Fruit fly (Drosophila melanogaster) whole organism, embryonic: ENCODE measurements around the gene Gem2.

Experiments used
- ATbp ChIP-seq: fragments of 200-800 bp; sonication (Bioruptor generic); optimal IDR thresholded peaks from 2 replicates; lab custom pipeline; 2017; ENCODE audit warnings: missing biosample characterization, mild to moderate bottlenecking, missing genetic modification characterization, missing genetic modification reagents
- CG10209 ChIP-seq: fragments of 200-800 bp; sonication (Bioruptor generic); optimal IDR thresholded peaks from 3 replicates; lab custom pipeline; 2017; ENCODE audit warnings: missing biosample characterization, mild to moderate bottlenecking, missing genetic modification characterization, missing genetic modification reagents
- CG10959 ChIP-seq: fragments of 200-800 bp; sonication (Bioruptor generic); IDR thresholded peaks from 2 replicates; pipeline ENCODE4 v1.3.6; 2022; ENCODE audit warnings: missing biosample characterization, missing genetic modification characterization
- CG11247 ChIP-seq: fragments of 200-800 bp; sonication (Bioruptor generic); IDR thresholded peaks from 2 replicates; pipeline ENCODE4 v1.3.6; 2022; ENCODE audit warnings: missing biosample characterization, missing genetic modification characterization
- CG12659 ChIP-seq: fragments of 200-800 bp; sonication (Bioruptor generic); optimal IDR thresholded peaks from 3 replicates; lab custom pipeline; 2017; ENCODE audit warnings: mild to moderate bottlenecking, missing biosample characterization, missing genetic modification reagents, missing genetic modification characterization
- CG12769 ChIP-seq: fragments of 200-800 bp; sonication (Bioruptor generic); optimal IDR thresholded peaks from 2 replicates; lab custom pipeline; 2019; ENCODE audit warnings: missing biosample characterization, mild to moderate bottlenecking, missing genetic modification characterization, moderate library complexity
- CG13624 ChIP-seq: fragments of 200-800 bp; sonication (Bioruptor generic); optimal IDR thresholded peaks from 2 replicates; lab custom pipeline; 2016; ENCODE audit warnings: missing biosample characterization, missing genetic modification characterization
- CG15479 ChIP-seq: fragments of 200-800 bp; sonication (Bioruptor generic); optimal IDR thresholded peaks from 3 replicates; lab custom pipeline; 2019; ENCODE audit warnings: missing biosample characterization, mild to moderate bottlenecking, missing genetic modification characterization, moderate library complexity
- CG17612 ChIP-seq: fragments of 200-800 bp; sonication (Bioruptor generic); IDR thresholded peaks from 2 replicates; pipeline ENCODE4 v1.3.6; 2022; ENCODE audit warnings: missing biosample characterization, missing genetic modification characterization
- CG18262 ChIP-seq: fragments of 200-800 bp; optimal IDR thresholded peaks from 3 replicates; lab custom pipeline; 2019; ENCODE audit warnings: missing biosample characterization, mild to moderate bottlenecking, missing genetic modification characterization, moderate library complexity
- CG18764 ChIP-seq: fragments of 200-800 bp; sonication (Bioruptor generic); optimal IDR thresholded peaks from 3 replicates; lab custom pipeline; 2016; ENCODE audit warnings: missing biosample characterization, missing genetic modification characterization
- CG2116 ChIP-seq: fragments of 200-800 bp; sonication (Bioruptor generic); optimal IDR thresholded peaks from 3 replicates; lab custom pipeline; 2018; ENCODE audit warnings: missing biosample characterization, mild to moderate bottlenecking, missing genetic modification characterization
- CG2199 ChIP-seq: fragments of 200-800 bp; sonication (Bioruptor generic); IDR thresholded peaks from 3 replicates; pipeline ENCODE4 v1.3.6; 2022; ENCODE audit warnings: missing biosample characterization, missing genetic modification characterization
- CG2712 ChIP-seq: fragments of 200-800 bp; optimal IDR thresholded peaks from 3 replicates; lab custom pipeline; 2019; ENCODE audit warnings: missing biosample characterization, mild to moderate bottlenecking, missing genetic modification characterization, moderate library complexity
- CG31441 ChIP-seq: fragments of 200-800 bp; sonication (Bioruptor generic); IDR thresholded peaks from 2 replicates; pipeline ENCODE4 v1.3.6; 2022; ENCODE audit warnings: missing biosample characterization, missing genetic modification characterization
- CG4282 ChIP-seq: fragments of 200-800 bp; sonication (Bioruptor generic); optimal IDR thresholded peaks from 2 replicates; lab custom pipeline; 2016; ENCODE audit warnings: missing biosample characterization, missing genetic modification characterization
- CG4328 ChIP-seq: fragments of 200-800 bp; sonication (Bioruptor generic); optimal IDR thresholded peaks from 3 replicates; lab custom pipeline; 2017; ENCODE audit warnings: missing biosample characterization, missing genetic modification reagents, missing genetic modification characterization
- CG6272 ChIP-seq: fragments of 200-800 bp; sonication (Bioruptor generic); IDR thresholded peaks from 2 replicates; pipeline ENCODE4 v1.3.6; 2022; ENCODE audit warnings: missing biosample characterization, missing genetic modification characterization
- CG6654 ChIP-seq: fragments of 200-800 bp; sonication (Bioruptor generic); optimal IDR thresholded peaks from 2 replicates; lab custom pipeline; 2017; ENCODE audit warnings: missing biosample characterization, mild to moderate bottlenecking, missing genetic modification characterization
- CG6683 ChIP-seq: fragments of 200-800 bp; sonication (Bioruptor generic); optimal IDR thresholded peaks from 2 replicates; lab custom pipeline; 2017; ENCODE audit warnings: missing biosample characterization, mild to moderate bottlenecking, missing genetic modification characterization, missing genetic modification reagents
- CG7786 ChIP-seq: fragments of 200-800 bp; sonication (Bioruptor generic); optimal IDR thresholded peaks from 2 replicates; lab custom pipeline; 2016; ENCODE audit warnings: missing biosample characterization, missing genetic modification characterization
- CG7839 ChIP-seq: fragments of 200-800 bp; sonication (Bioruptor generic); optimal IDR thresholded peaks from 3 replicates; lab custom pipeline; 2018; ENCODE audit warnings: missing biosample characterization, mild to moderate bottlenecking, missing genetic modification characterization, moderate library complexity
- CG8089 ChIP-seq: fragments of 200-800 bp; sonication (Bioruptor generic); optimal IDR thresholded peaks from 3 replicates; lab custom pipeline; 2016; ENCODE audit warnings: missing biosample characterization, missing genetic modification characterization
- CG8359 ChIP-seq: fragments of 200-800 bp; sonication (Bioruptor generic); optimal IDR thresholded peaks from 2 replicates; lab custom pipeline; 2017; ENCODE audit warnings: missing biosample characterization, mild to moderate bottlenecking, missing genetic modification characterization, borderline replicate concordance
- CG8388 ChIP-seq: fragments of 200-800 bp; sonication (Bioruptor generic); optimal IDR thresholded peaks from 2 replicates; lab custom pipeline; 2019; ENCODE audit warnings: missing biosample characterization, mild to moderate bottlenecking, missing genetic modification characterization, moderate library complexity
- CG9609 ChIP-seq: fragments of 200-800 bp; sonication (Bioruptor generic); optimal IDR thresholded peaks from 3 replicates; lab custom pipeline; 2016; ENCODE audit warnings: missing biosample characterization, missing genetic modification characterization
- CG9817 ChIP-seq: fragments of 200-800 bp; sonication (Bioruptor generic); optimal IDR thresholded peaks from 2 replicates; lab custom pipeline; 2018; ENCODE audit warnings: missing biosample characterization, mild to moderate bottlenecking, missing genetic modification characterization, moderate library complexity
- Ets97D ChIP-seq: fragments of 200-800 bp; sonication (Bioruptor generic); optimal IDR thresholded peaks from 3 replicates; lab custom pipeline; 2016; ENCODE audit warnings: missing biosample characterization, missing genetic modification characterization
- HmgD ChIP-seq: fragments of 200-800 bp; sonication (Bioruptor generic); optimal IDR thresholded peaks from 3 replicates; lab custom pipeline; 2016; ENCODE audit warnings: missing biosample characterization, missing genetic modification characterization
- Hr78 ChIP-seq, 2 experiments: fragments of 200-800 bp in 1 of 2; fragments of >200 bp in 1 of 2; sonication (Bioruptor generic) in 1 of 2; optimal IDR thresholded peaks; 2 replicates each; lab custom pipeline; 2017 to 2019; ENCODE audit warnings: missing biosample characterization in 2 of 2, missing genetic modification characterization in 2 of 2, mild to moderate bottlenecking in 1 of 2, moderate library complexity in 1 of 2
- MESR4 ChIP-seq: fragments of 200-800 bp; sonication (Bioruptor generic); optimal IDR thresholded peaks from 2 replicates; lab custom pipeline; 2018; ENCODE audit warnings: missing biosample characterization, mild to moderate bottlenecking, missing genetic modification characterization, moderate library complexity
- NC2α ChIP-seq: fragments of 200-800 bp; sonication (Bioruptor generic); optimal IDR thresholded peaks from 2 replicates; lab custom pipeline; 2016; ENCODE audit warnings: missing biosample characterization, missing genetic modification characterization
- Nf-YC ChIP-seq: fragments of 200-800 bp; optimal IDR thresholded peaks from 3 replicates; lab custom pipeline; 2019; ENCODE audit warnings: missing biosample characterization, mild to moderate bottlenecking, missing genetic modification characterization, moderate library complexity
- Rx ChIP-seq: fragments of 200-800 bp; sonication (Bioruptor generic); IDR thresholded peaks from 2 replicates; pipeline ENCODE4 v1.3.6; 2022; ENCODE audit warnings: missing biosample characterization, missing genetic modification characterization
- Sox100B ChIP-seq: fragments of 200-800 bp; sonication (Bioruptor generic); optimal IDR thresholded peaks from 3 replicates; lab custom pipeline; 2018; ENCODE audit warnings: missing biosample characterization, mild to moderate bottlenecking, missing genetic modification characterization
- Sry-β ChIP-seq: fragments of 200-800 bp; sonication (Bioruptor generic); optimal IDR thresholded peaks from 2 replicates; lab custom pipeline; 2018; ENCODE audit warnings: missing biosample characterization, mild to moderate bottlenecking, missing genetic modification characterization, moderate library complexity
- al ChIP-seq: fragments of 200-800 bp; sonication (Bioruptor generic); IDR thresholded peaks from 2 replicates; pipeline ENCODE4 v1.3.6; 2022; ENCODE audit warnings: missing biosample characterization, missing genetic modification characterization
- ato ChIP-seq: fragments of 200-800 bp; sonication (Bioruptor generic); IDR thresholded peaks from 2 replicates; pipeline ENCODE4 v1.3.6; 2022; ENCODE audit warnings: missing biosample characterization, missing genetic modification characterization; ENCODE audit not compliant: partially characterized antibody
- crol ChIP-seq: fragments of 200-800 bp; sonication (Bioruptor generic); IDR thresholded peaks from 2 replicates; pipeline ENCODE4 v1.3.6; 2022; ENCODE audit warnings: missing biosample characterization, missing genetic modification characterization
- dimm ChIP-seq: fragments of 200-800 bp; sonication (Bioruptor generic); IDR thresholded peaks from 2 replicates; pipeline ENCODE4 v1.3.6; 2022; ENCODE audit warnings: missing biosample characterization, missing genetic modification characterization
- dm ChIP-seq: fragments of 200-800 bp; sonication (Bioruptor generic); optimal IDR thresholded peaks from 3 replicates; lab custom pipeline; 2016; ENCODE audit warnings: missing biosample characterization, missing genetic modification characterization
- fd102C ChIP-seq: fragments of 200-800 bp; sonication (Bioruptor generic); optimal IDR thresholded peaks from 2 replicates; lab custom pipeline; 2018; ENCODE audit warnings: missing biosample characterization, mild to moderate bottlenecking, missing genetic modification characterization, moderate library complexity
- fd3F ChIP-seq: fragments of 200-800 bp; sonication (Bioruptor generic); optimal IDR thresholded peaks from 2 replicates; lab custom pipeline; 2018; ENCODE audit warnings: missing biosample characterization, mild to moderate bottlenecking, missing genetic modification characterization, moderate library complexity
- fd96Cb ChIP-seq: fragments of 200-800 bp; sonication (Bioruptor generic); optimal IDR thresholded peaks from 2 replicates; lab custom pipeline; 2018; ENCODE audit warnings: missing biosample characterization, mild to moderate bottlenecking, missing genetic modification characterization, moderate library complexity
- hth ChIP-seq: fragments of >200 bp; optimal IDR thresholded peaks from 2 replicates; lab custom pipeline; 2017; ENCODE audit warnings: inconsistent platforms
- kni ChIP-seq: fragments of 200-800 bp; sonication (Bioruptor generic); optimal IDR thresholded peaks from 3 replicates; lab custom pipeline; 2017; ENCODE audit warnings: mild to moderate bottlenecking, missing biosample characterization, missing genetic modification reagents, missing genetic modification characterization
- onecut ChIP-seq: fragments of 200-800 bp; sonication (Bioruptor generic); IDR thresholded peaks from 2 replicates; pipeline ENCODE4 v1.3.6; 2022; ENCODE audit warnings: missing biosample characterization, missing genetic modification characterization
- pnt ChIP-seq: fragments of 200-800 bp; sonication (Bioruptor generic); optimal IDR thresholded peaks from 3 replicates; lab custom pipeline; 2016; ENCODE audit warnings: missing biosample characterization, missing genetic modification characterization
- psq ChIP-seq: fragments of 200-800 bp; sonication (Bioruptor generic); optimal IDR thresholded peaks from 2 replicates; lab custom pipeline; 2017; ENCODE audit warnings: missing biosample characterization, missing genetic modification characterization
- sens ChIP-seq: fragments of 200-800 bp; sonication (Bioruptor generic); peaks from one replicate; lab custom pipeline; 2016; ENCODE audit warnings: missing biosample characterization, missing genetic modification characterization
- slou ChIP-seq: fragments of 200-800 bp; sonication (Bioruptor generic); optimal IDR thresholded peaks from 3 replicates; lab custom pipeline; 2016; ENCODE audit warnings: missing biosample characterization, missing genetic modification characterization
- so ChIP-seq: fragments of 200-800 bp; sonication (Bioruptor generic); IDR thresholded peaks from 3 replicates; pipeline ENCODE4 v1.3.6; 2022; ENCODE audit warnings: missing biosample characterization, missing genetic modification characterization

Gem2 gene

DNA sequence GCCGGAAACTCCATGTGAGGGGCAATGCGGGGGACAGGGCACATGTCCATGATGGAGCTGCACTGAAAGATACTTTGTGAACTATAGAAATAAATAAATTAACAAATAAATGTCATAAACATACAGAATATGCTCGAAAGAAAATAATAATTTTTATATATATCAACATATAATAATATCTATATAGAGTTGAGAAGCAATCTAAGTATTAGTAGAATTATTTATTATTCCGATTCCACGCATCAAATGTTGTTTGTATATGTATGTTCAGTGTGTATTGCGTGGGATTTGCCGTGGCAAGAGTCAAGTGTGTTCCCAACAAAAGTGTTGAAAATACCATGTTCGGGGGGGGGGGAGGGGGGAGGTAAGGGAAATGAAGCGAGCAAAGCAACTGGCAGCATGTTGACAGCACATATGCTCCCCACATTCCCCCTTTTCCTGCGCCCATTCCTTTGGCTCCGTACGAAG lies 43.3 kb downstream of the Gem2 start (continued):
- TF ChIP-seq CG18764 (GFP tag; lab: Kevin White, UChicago) (no peak), CG9609 (no peak), NC2α (no peak), CG11247 (GFP tag; lab: Robert Waterston, UW) (no peak), so (no peak), CG12769 (no peak), CG6272 (GFP tag; lab: Robert Waterston, UW) (no peak), psq (GFP tag; lab: Kevin White, UChicago) (no peak), CG8359 (GFP tag; lab: Kevin White, UChicago) (no peak), CG7839 (tag; lab: Kevin White, UChicago) (peak; percentile 38), dimm (GFP tag; lab: Robert Waterston, UW) (no peak), crol (GFP tag; lab: Robert Waterston, UW) (peak; percentile 95), fd96Cb (tag; lab: Kevin White, UChicago) (peak; percentile 5), pnt (GFP tag; lab: Kevin White, UChicago) (no peak), Sox100B (GFP tag; lab: Kevin White, UChicago) (peak; percentile 22), CG15479 (GFP tag; lab: Kevin White, UChicago) (no peak), CG8089 (no peak), CG4282 (GFP tag; lab: Kevin White, UChicago) (no peak), CG8388 (GFP tag; lab: Kevin White, UChicago) (peak; percentile 42), Nf-YC (tag; lab: Kevin White, UChicago) (no peak), kni (GFP tag; lab: Kevin White, UChicago) (no peak), CG4328 (GFP tag; lab: Kevin White, UChicago) (no peak), fd102C (GFP tag; lab: Kevin White, UChicago) (no peak), CG2199 (GFP tag; lab: Robert Waterston, UW) (0 out of 3 replicates have a peak, but pooled peaks have one; percentile 28), CG10959 (no peak), Ets97D (GFP tag; lab: Kevin White, UChicago) (no peak), CG18262 (peak; percentile 77), CG2712 (tag; lab: Kevin White, UChicago) (peak; percentile 77), ato (no peak), Sry-β (GFP tag; lab: Kevin White, UChicago) (no peak), dm (GFP tag; lab: Kevin White, UChicago) (no peak), CG9817 (no peak), HmgD (GFP tag; lab: Kevin White, UChicago) (no peak), CG17612 (GFP tag; lab: Robert Waterston, UW) (no peak), onecut (GFP tag; lab: Robert Waterston, UW) (no peak), sens (GFP tag; lab: Kevin White, UChicago) (peak; percentile 69), al (GFP tag; lab: Robert Waterston, UW) (no peak), fd3F (GFP tag; lab: Kevin White, UChicago) (no peak), CG10209 (GFP tag; lab: Kevin White, UChicago) (no peak), ATbp (GFP tag; lab: Kevin White, UChicago) (no peak), hth (lab: Kevin White, UChicago) (no peak), CG12659 (GFP tag; lab: Kevin White, UChicago) (peak; percentile 10), MESR4 (GFP tag; lab: Kevin White, UChicago) (no peak), CG31441 (GFP tag; lab: Robert Waterston, UW) (peak; percentile 71), CG7786 (no peak), slou (GFP tag; lab: Kevin White, UChicago) (no peak), CG6683 (GFP tag; lab: Kevin White, UChicago) (no peak), Rx (no peak), Hr78 (GFP tag; optimal IDR thresholded peaks at IDR 0.05; lab: Kevin White, UChicago) (peak in 1 of 2 experiments; percentile 36), CG2116 (GFP tag; lab: Kevin White, UChicago) (no peak), CG13624 (GFP tag; lab: Kevin White, UChicago) (no peak), CG6654 (GFP tag; lab: Kevin White, UChicago) (no peak)
